Worm (Caenorhabditis elegans): Measurements from ENCODE around the gene T24F1.7.

The T24F1.7 gene

ce11 chrII:11335670-11336069, 23.3 kb downstream of the T24F1.7 start:
- TF ChIP-seq ceh-16 (tag; optimal IDR thresholded peaks at IDR 0.05) = no peak
- no peak for TF ChIP-seq alr-1 (tag; optimal IDR thresholded peaks at IDR 0.05)
- TF ChIP-seq nhr-12 (tag; optimal IDR thresholded peaks at IDR 0.05) = no peak
- TF ChIP-seq ama-1 (optimal IDR thresholded peaks at IDR 0.05) = no peak
- no peak for TF ChIP-seq mbf-1 (tag; optimal IDR thresholded peaks at IDR 0.05)
- TF ChIP-seq mdl-1 (tag; optimal IDR thresholded peaks at IDR 0.05) = no peak
- no peak for TF ChIP-seq elt-3 (tag; optimal IDR thresholded peaks at IDR 0.05)
- TF ChIP-seq unc-39 (tag; optimal IDR thresholded peaks at IDR 0.05) = no peak
- TF ChIP-seq nhr-21 (tag; optimal IDR thresholded peaks at IDR 0.05) = no peak
- no peak for TF ChIP-seq nhr-23 (tag; optimal IDR thresholded peaks at IDR 0.05)
- TF ChIP-seq unc-55 (GFP tag; optimal IDR thresholded peaks at IDR 0.05) = peak; percentile 68
- TF ChIP-seq nhr-10 (tag; optimal IDR thresholded peaks at IDR 0.05) = no peak
- TF ChIP-seq nhr-237 (tag; optimal IDR thresholded peaks at IDR 0.05) = no peak
- TF ChIP-seq zag-1 (tag; optimal IDR thresholded peaks at IDR 0.05) = peak; percentile 63
- peak; percentile 38 for TF ChIP-seq C34F6.9 (tag; optimal IDR thresholded peaks at IDR 0.05)
- no peak for TF ChIP-seq aly-2 (tag; optimal IDR thresholded peaks at IDR 0.05)
- TF ChIP-seq lin-11 (tag; optimal IDR thresholded peaks at IDR 0.05) = no peak
- TF ChIP-seq skn-1 (tag; optimal IDR thresholded peaks at IDR 0.05) = no peak
- no peak for TF ChIP-seq egl-27 (tag; optimal IDR thresholded peaks at IDR 0.05)
- TF ChIP-seq lsy-2 (tag; optimal IDR thresholded peaks at IDR 0.05) = no peak
- no peak for TF ChIP-seq nhr-6 (tag; optimal IDR thresholded peaks at IDR 0.05)
- TF ChIP-seq ztf-11 (tag; optimal IDR thresholded peaks at IDR 0.05) = no peak
- no peak for TF ChIP-seq ztf-1 (GFP tag; conservative IDR thresholded peaks at IDR 0.05)
- TF ChIP-seq gmeb-1 (tag; optimal IDR thresholded peaks at IDR 0.05) = no peak
- no peak for TF ChIP-seq lin-13 (GFP tag; optimal IDR thresholded peaks at IDR 0.05)

DNA sequence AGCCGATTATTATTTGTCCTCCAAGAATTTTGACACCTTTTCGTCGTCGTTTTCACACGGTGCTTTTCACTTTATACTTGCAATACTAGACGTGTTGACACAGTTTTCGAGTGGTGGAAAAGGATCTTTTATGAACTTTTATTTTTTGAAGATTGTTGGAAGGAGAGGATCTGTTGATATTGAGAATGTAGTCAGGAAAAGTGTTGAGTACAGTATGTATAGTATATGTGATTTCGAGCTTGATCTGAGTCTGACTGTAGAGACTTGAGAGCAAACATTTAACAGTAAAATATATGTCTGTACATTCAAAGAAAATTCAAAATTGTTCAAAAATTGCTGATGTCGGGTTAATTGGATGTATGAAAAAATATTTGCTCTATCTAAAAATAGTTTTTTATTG, 23.8 kb downstream of the T24F1.7 start:
- no peak for TF ChIP-seq mab-5 (tag; optimal IDR thresholded peaks at IDR 0.05)
- peak; percentile 44 for TF ChIP-seq nhr-21 (tag; optimal IDR thresholded peaks at IDR 0.05)
- peak; percentile 28 for TF ChIP-seq ama-1 (optimal IDR thresholded peaks at IDR 0.05)

- no peak for TF ChIP-seq sma-9 (GFP tag; optimal IDR thresholded peaks at IDR 0.05)
- TF ChIP-seq sma-9 (tag; optimal IDR thresholded peaks at IDR 0.05) = no peak
- TF ChIP-seq nhr-6 (tag; optimal IDR thresholded peaks at IDR 0.05) = no peak
- no peak for TF ChIP-seq crh-2 (tag; optimal IDR thresholded peaks at IDR 0.05)
- no peak for TF ChIP-seq nhr-77 (tag; optimal IDR thresholded peaks at IDR 0.05)
- no peak for TF ChIP-seq nhr-10 (tag; optimal IDR thresholded peaks at IDR 0.05)
- TF ChIP-seq egl-27 (tag; optimal IDR thresholded peaks at IDR 0.05) = no peak
- TF ChIP-seq sma-3 (GFP tag; optimal IDR thresholded peaks at IDR 0.05) = no peak
- no peak for TF ChIP-seq nhr-12 (tag; optimal IDR thresholded peaks at IDR 0.05)
- TF ChIP-seq ZK546.5 (tag; optimal IDR thresholded peaks at IDR 0.05) = no peak
- TF ChIP-seq snpc-4 (tag; optimal IDR thresholded peaks at IDR 0.05) = no peak
Observed at ce11 chrII:11336640-11337241, 24.4 kb downstream of the T24F1.7 start.

- TF ChIP-seq elt-1 (tag; optimal IDR thresholded peaks at IDR 0.05) (no peak), ama-1 (optimal IDR thresholded peaks at IDR 0.05) (peak; percentile 69), unc-55 (GFP tag; optimal IDR thresholded peaks at IDR 0.05) (peak; percentile 64), zag-1 (tag; optimal IDR thresholded peaks at IDR 0.05) (no peak), snpc-4 (tag; optimal IDR thresholded peaks at IDR 0.05) (no peak), nhr-21 (tag; optimal IDR thresholded peaks at IDR 0.05) (peak; percentile 36), nhr-237 (tag; optimal IDR thresholded peaks at IDR 0.05) (no peak), lsy-2 (tag; optimal IDR thresholded peaks at IDR 0.05) (no peak), sma-3 (GFP tag; optimal IDR thresholded peaks at IDR 0.05) (no peak), mdl-1 (tag; optimal IDR thresholded peaks at IDR 0.05) (no peak), skn-1 (tag; optimal IDR thresholded peaks at IDR 0.05) (no peak), F13H6.1 (tag; optimal IDR thresholded peaks at IDR 0.05) (no peak), nhr-11 (tag; optimal IDR thresholded peaks at IDR 0.05) (no peak), R02D3.7 (tag; optimal IDR thresholded peaks at IDR 0.05) (no peak), sem-4 (tag; optimal IDR thresholded peaks at IDR 0.05) (peak; percentile 37), nhr-25 (tag; optimal IDR thresholded peaks at IDR 0.05) (no peak), Y55F3AM.14 (GFP tag; optimal IDR thresholded peaks at IDR 0.05) (no peak)
Observed at ce11 chrII:11337497-11338040, 25.2 kb downstream of the T24F1.7 start, which contains the start of gene sqt-1. sqt-1 (minus strand) TSS chrII:11337837.
